Worm (Caenorhabditis elegans) whole organism, L1 larva: ENCODE results near the gene mlh-1.

Source experiments
- C04F5.9 ChIP-seq: sonication (generic microtip); optimal IDR thresholded peaks from 2 replicates; lab custom pipeline; 2016; ENCODE audit warnings: missing genetic modification characterization, missing compliant biosample characterization
- F16B12.6 ChIP-seq: fragments of 150-350 bp; optimal IDR thresholded peaks from 2 replicates; lab custom pipeline; 2014; ENCODE audit warnings: missing biosample characterization, missing genetic modification characterization
- aha-1 ChIP-seq: fragments of 150-350 bp; optimal IDR thresholded peaks from 2 replicates; lab custom pipeline; 2014; ENCODE audit warnings: missing biosample characterization, missing genetic modification characterization
- alr-1 ChIP-seq: fragments of 200-800 bp; sonication (Bioruptor generic); optimal IDR thresholded peaks from 2 replicates; lab custom pipeline; 2018; ENCODE audit warnings: borderline replicate concordance, mild to moderate bottlenecking, missing genetic modification characterization, missing compliant biosample characterization
- aly-2 ChIP-seq: fragments of 150-350 bp; optimal IDR thresholded peaks from 2 replicates; lab custom pipeline; 2014; ENCODE audit warnings: missing biosample characterization, missing genetic modification characterization
- blmp-1 ChIP-seq: fragments of 150-350 bp; optimal IDR thresholded peaks from 2 replicates; lab custom pipeline; 2014; ENCODE audit warnings: missing biosample characterization, missing genetic modification characterization
- ceh-63 ChIP-seq: fragments of 200-800 bp; sonication (Bioruptor generic); optimal IDR thresholded peaks from 2 replicates; lab custom pipeline; 2018; ENCODE audit warnings: mild to moderate bottlenecking, missing genetic modification characterization, missing compliant biosample characterization
- ceh-8 ChIP-seq: fragments of 200-800 bp; sonication (Bioruptor generic); optimal IDR thresholded peaks from 2 replicates; lab custom pipeline; 2018; ENCODE audit warnings: mild to moderate bottlenecking, missing genetic modification characterization, moderate library complexity, missing compliant biosample characterization
- ceh-88 ChIP-seq: fragments of 200-800 bp; sonication (Bioruptor generic); IDR thresholded peaks from 2 replicates; pipeline ENCODE4 v1.3.6; 2022; ENCODE audit warnings: missing genetic modification characterization, missing compliant biosample characterization
- ceh-90 ChIP-seq: sonication (generic microtip); optimal IDR thresholded peaks from 2 replicates; lab custom pipeline; 2016; ENCODE audit warnings: missing genetic modification characterization, missing compliant biosample characterization
- ces-1 ChIP-seq: fragments of 150-350 bp; optimal IDR thresholded peaks from 2 replicates; lab custom pipeline; 2014; ENCODE audit warnings: missing biosample characterization, missing genetic modification reagents, missing genetic modification characterization
- efl-3 ChIP-seq: fragments of 200-800 bp; sonication (Bioruptor generic); optimal IDR thresholded peaks from 2 replicates; lab custom pipeline; 2018; ENCODE audit warnings: mild to moderate bottlenecking, missing genetic modification characterization, missing compliant biosample characterization
- elt-3 ChIP-seq, 6 experiments: fragments of 150-350 bp in 1 of 6; sonication (generic microtip); optimal IDR thresholded peaks; 2 replicates each; lab custom pipeline; 2017 to 2018; ENCODE audit warnings: missing biosample characterization in 6 of 6, missing genetic modification characterization in 6 of 6, inconsistent platforms in 1 of 6
- ets-5 ChIP-seq: fragments of 200-800 bp; sonication (Bioruptor generic); IDR thresholded peaks from 2 replicates; pipeline ENCODE4 v1.3.6; 2022; ENCODE audit warnings: missing genetic modification characterization, missing compliant biosample characterization
- fkh-8 ChIP-seq: sonication (generic microtip); optimal IDR thresholded peaks from 2 replicates; lab custom pipeline; 2016; ENCODE audit warnings: mild to moderate bottlenecking, missing genetic modification characterization, missing compliant biosample characterization
- irx-1 ChIP-seq: sonication (generic microtip); optimal IDR thresholded peaks from 2 replicates; lab custom pipeline; 2016; ENCODE audit warnings: missing genetic modification characterization, missing compliant biosample characterization
- isw-1 ChIP-seq: fragments of 200-800 bp; sonication (Bioruptor generic); IDR thresholded peaks from 2 replicates; pipeline ENCODE4 v1.3.6; 2022; ENCODE audit warnings: missing genetic modification characterization, missing compliant biosample characterization
- lin-13 ChIP-seq: fragments of 150-350 bp; optimal IDR thresholded peaks from 2 replicates; lab custom pipeline; 2014; ENCODE audit warnings: missing biosample characterization, missing genetic modification reagents, missing genetic modification characterization
- lin-15B ChIP-seq: fragments of 150-350 bp; sonication (generic microtip); optimal IDR thresholded peaks from 3 replicates; lab custom pipeline; 2014; ENCODE audit warnings: missing biosample characterization, missing genetic modification characterization
- lin-39 ChIP-seq: fragments of 150-350 bp; optimal IDR thresholded peaks from 2 replicates; lab custom pipeline; 2014; ENCODE audit warnings: missing biosample characterization, missing genetic modification reagents, missing genetic modification characterization
- lir-3 ChIP-seq: sonication (generic microtip); optimal IDR thresholded peaks from 2 replicates; lab custom pipeline; 2016; ENCODE audit warnings: mild to moderate bottlenecking, missing genetic modification characterization, moderate library complexity, missing compliant biosample characterization; ENCODE audit not compliant: poor library complexity
- mab-9 ChIP-seq: fragments of 200-800 bp; sonication (Bioruptor generic); IDR thresholded peaks from 2 replicates; pipeline ENCODE4 v1.3.6; 2022; ENCODE audit warnings: missing genetic modification reagents, missing genetic modification characterization, missing compliant biosample characterization
- mdl-1 ChIP-seq, 2 experiments: fragments of 150-350 bp; optimal IDR thresholded peaks; 2 replicates each; lab custom pipeline; 2014 to 2017; ENCODE audit warnings: missing biosample characterization in 2 of 2, missing genetic modification characterization in 2 of 2, inconsistent platforms in 1 of 2
- mef-2 ChIP-seq: fragments of 150-350 bp; optimal IDR thresholded peaks from 2 replicates; lab custom pipeline; 2014; ENCODE audit warnings: missing biosample characterization, missing genetic modification characterization
- mep-1 ChIP-seq: fragments of 150-350 bp; optimal IDR thresholded peaks from 2 replicates; lab custom pipeline; 2014; ENCODE audit warnings: missing biosample characterization, missing genetic modification characterization
- nhr-11 ChIP-seq: fragments of 150-350 bp; optimal IDR thresholded peaks from 2 replicates; lab custom pipeline; 2014; ENCODE audit warnings: missing biosample characterization, missing genetic modification characterization
- nhr-12 ChIP-seq: sonication (generic microtip); optimal IDR thresholded peaks from 2 replicates; lab custom pipeline; 2017; ENCODE audit warnings: missing biosample characterization, missing genetic modification characterization
- nhr-19 ChIP-seq: fragments of 200-800 bp; sonication (Bioruptor generic); conservative IDR thresholded peaks from 2 replicates; pipeline ENCODE4 v1.3.6; 2022; ENCODE audit warnings: missing genetic modification characterization, missing compliant biosample characterization
- nhr-20 ChIP-seq: sonication (generic microtip); optimal IDR thresholded peaks from 2 replicates; lab custom pipeline; 2016; ENCODE audit warnings: mild to moderate bottlenecking, missing genetic modification characterization, missing compliant biosample characterization
- nhr-237 ChIP-seq: fragments of 150-350 bp; optimal IDR thresholded peaks from 2 replicates; lab custom pipeline; 2014; ENCODE audit warnings: missing biosample characterization, missing genetic modification characterization
- nhr-47 ChIP-seq: sonication (generic microtip); optimal IDR thresholded peaks from 2 replicates; lab custom pipeline; 2016; ENCODE audit warnings: mild to moderate bottlenecking, missing genetic modification characterization, moderate library complexity, missing compliant biosample characterization
- nhr-71 ChIP-seq: sonication (generic microtip); optimal IDR thresholded peaks from 2 replicates; lab custom pipeline; 2016; ENCODE audit warnings: mild to moderate bottlenecking, missing genetic modification characterization, moderate library complexity, missing compliant biosample characterization
- nhr-84 ChIP-seq: sonication (generic microtip); optimal IDR thresholded peaks from 2 replicates; lab custom pipeline; 2017; ENCODE audit warnings: missing biosample characterization, missing genetic modification characterization
- nhr-90 ChIP-seq: sonication (generic microtip); optimal IDR thresholded peaks from 2 replicates; lab custom pipeline; 2016; ENCODE audit warnings: mild to moderate bottlenecking, missing genetic modification characterization, missing compliant biosample characterization; ENCODE audit not compliant: poor library complexity
- pax-3 ChIP-seq: fragments of 200-800 bp; sonication (Bioruptor generic); optimal IDR thresholded peaks from 2 replicates; lab custom pipeline; 2018; ENCODE audit warnings: mild to moderate bottlenecking, missing genetic modification characterization, moderate library complexity, missing compliant biosample characterization
- rnt-1 ChIP-seq: sonication (generic microtip); optimal IDR thresholded peaks from 2 replicates; lab custom pipeline; 2016; ENCODE audit warnings: mild to moderate bottlenecking, missing genetic modification characterization, moderate library complexity, missing compliant biosample characterization
- skn-1 ChIP-seq: fragments of 150-350 bp; optimal IDR thresholded peaks from 2 replicates; lab custom pipeline; 2014; ENCODE audit warnings: missing biosample characterization, missing genetic modification characterization
- sptf-1 ChIP-seq: fragments of 150-350 bp; optimal IDR thresholded peaks from 2 replicates; lab custom pipeline; 2014; ENCODE audit warnings: missing biosample characterization, missing genetic modification characterization
- sup-37 ChIP-seq: fragments of 200-800 bp; sonication (Bioruptor generic); optimal IDR thresholded peaks from 2 replicates; lab custom pipeline; 2018; ENCODE audit warnings: mild to moderate bottlenecking, missing genetic modification characterization, missing compliant biosample characterization
- tlp-1 ChIP-seq: fragments of 150-350 bp; optimal IDR thresholded peaks from 2 replicates; lab custom pipeline; 2014; ENCODE audit warnings: missing biosample characterization, missing genetic modification characterization
- unc-130 ChIP-seq: fragments of 150-350 bp; optimal IDR thresholded peaks from 2 replicates; lab custom pipeline; 2017; ENCODE audit warnings: missing biosample characterization, missing genetic modification characterization, inconsistent platforms
- unc-30 ChIP-seq: sonication (generic microtip); optimal IDR thresholded peaks from 2 replicates; lab custom pipeline; 2017; ENCODE audit warnings: missing biosample characterization, missing genetic modification characterization
- unc-98 ChIP-seq: fragments of 200-800 bp; sonication (Bioruptor generic); IDR thresholded peaks from 2 replicates; pipeline ENCODE4 v1.3.6; 2022; ENCODE audit warnings: missing genetic modification characterization, missing compliant biosample characterization
- vab-15 ChIP-seq: sonication (generic microtip); optimal IDR thresholded peaks from 2 replicates; lab custom pipeline; 2017; ENCODE audit warnings: missing genotype, mild to moderate bottlenecking, missing genetic modification characterization, missing compliant biosample characterization
- xbp-1 ChIP-seq: sonication (generic microtip); optimal IDR thresholded peaks from 2 replicates; lab custom pipeline; 2016; ENCODE audit warnings: missing genetic modification characterization, missing compliant biosample characterization

The mlh-1 gene

ce11 chrIII:13544593-13544992 is 30.2 kb upstream of the mlh-1 start (continued):
- TF ChIP-seq mdl-1 (tag; optimal IDR thresholded peaks at IDR 0.05; lab: Kevin White, UChicago) (peak in 1 of 2 experiments; percentile 41), nhr-20 (peak; percentile 20), ces-1 (GFP tag; lab: Kevin White, UChicago) (no peak), C04F5.9 (tag; lab: Kevin White, UChicago) (no peak), pax-3 (tag; lab: Kevin White, UChicago) (no peak), xbp-1 (tag; lab: Kevin White, UChicago) (no peak), unc-130 (tag; lab: Kevin White, UChicago) (no peak), fkh-8 (tag; lab: Kevin White, UChicago) (no peak), nhr-11 (no peak), lin-39 (tag; lab: Kevin White, UChicago) (no peak), nhr-71 (tag; lab: Kevin White, UChicago) (no peak), irx-1 (tag; lab: Kevin White, UChicago) (no peak), aly-2 (tag; lab: Kevin White, UChicago) (no peak), aha-1 (tag; lab: Kevin White, UChicago) (no peak), lin-15B (no peak), mep-1 (tag; lab: Kevin White, UChicago) (no peak), nhr-19 (GFP tag; lab: Robert Waterston, UW) (no peak; the same call in 1 of the 2 replicates), nhr-90 (tag; lab: Kevin White, UChicago) (no peak), skn-1 (tag; lab: Kevin White, UChicago) (no peak), lir-3 (tag; lab: Kevin White, UChicago) (no peak), vab-15 (tag; lab: Kevin White, UChicago) (no peak), elt-3 (tag; optimal IDR thresholded peaks at IDR 0.05; lab: Kevin White, UChicago) (peak; percentile 67 to 92 (median 87)), ceh-88 (no peak), ceh-63 (GFP tag; lab: Kevin White, UChicago) (no peak), rnt-1 (tag; lab: Kevin White, UChicago) (no peak), sup-37 (no peak), alr-1 (tag; lab: Kevin White, UChicago) (no peak), nhr-237 (tag; lab: Kevin White, UChicago) (no peak), mef-2 (no peak), tlp-1 (tag; lab: Kevin White, UChicago) (no peak), nhr-47 (tag; lab: Kevin White, UChicago) (no peak), ceh-8 (GFP tag; lab: Kevin White, UChicago) (no peak), F16B12.6 (tag; lab: Kevin White, UChicago) (no peak), ceh-90 (tag; lab: Kevin White, UChicago) (no peak), ets-5 (GFP tag; lab: Robert Waterston, UW) (no peak)
- TF ChIP-seq, all 84 proteins: peak for 10

- no peak for TF ChIP-seq nhr-237 (tag; lab: Kevin White, UChicago)
- TF ChIP-seq unc-98 (GFP tag; lab: Robert Waterston, UW) = no peak
- TF ChIP-seq isw-1 (GFP tag; lab: Robert Waterston, UW) = no peak
- TF ChIP-seq sptf-1 (tag; lab: Kevin White, UChicago) = no peak
- no peak for TF ChIP-seq xbp-1 (tag; lab: Kevin White, UChicago)
- TF ChIP-seq blmp-1 (tag; lab: Kevin White, UChicago) = no peak
- no peak for TF ChIP-seq nhr-84
- no peak for TF ChIP-seq aha-1 (tag; lab: Kevin White, UChicago)
- no peak for TF ChIP-seq unc-30
- TF ChIP-seq nhr-12 (tag; lab: Kevin White, UChicago) = no peak
- no peak for TF ChIP-seq mab-9
- TF ChIP-seq lin-13 (GFP tag; lab: Kevin White, UChicago) = no peak
- no peak for TF ChIP-seq vab-15 (tag; lab: Kevin White, UChicago)
- no peak for TF ChIP-seq ets-5 (GFP tag; lab: Robert Waterston, UW)
- TF ChIP-seq efl-3 (GFP tag; lab: Kevin White, UChicago) = no peak
Measured at ce11 chrIII:13543434-13543833, 29.1 kb upstream of the mlh-1 start, which contains the start of gene acs-5. acs-5 (minus strand) TSS chrIII:13543534.
